Worm (Caenorhabditis elegans) whole organism, late embryonic: Measurements from ENCODE around the gene dpy-17.
A peak's percentile ranks its signal among the peaks of the same experiment; 100 is the strongest.

Experiments
- C08G9.2 ChIP-seq: sonication (generic microtip); optimal IDR thresholded peaks from 2 replicates; lab custom pipeline; 2016; ENCODE audit warnings: mild to moderate bottlenecking, missing genetic modification characterization, moderate library complexity, missing compliant biosample characterization
- F13H6.1 ChIP-seq: sonication (generic microtip); optimal IDR thresholded peaks from 2 replicates; lab custom pipeline; 2016; ENCODE audit warnings: missing genetic modification characterization, missing compliant biosample characterization
- K02D7.2 ChIP-seq: sonication (generic microtip); optimal IDR thresholded peaks from 2 replicates; lab custom pipeline; 2017; ENCODE audit warnings: mild to moderate bottlenecking, missing genetic modification characterization, missing compliant biosample characterization
- K09A11.1 ChIP-seq: sonication (generic microtip); optimal IDR thresholded peaks from 2 replicates; lab custom pipeline; 2017; ENCODE audit warnings: antibody characterized with exemption, mild to moderate bottlenecking, missing genetic modification characterization, missing compliant biosample characterization; ENCODE audit not compliant: insufficient read depth
- ahr-1 ChIP-seq: sonication (generic microtip); optimal IDR thresholded peaks from 2 replicates; lab custom pipeline; 2016; ENCODE audit warnings: missing genetic modification characterization, missing compliant biosample characterization
- ama-1 ChIP-seq: fragments of 150-350 bp; optimal IDR thresholded peaks from 2 replicates; lab custom pipeline; 2014
- ceh-14 ChIP-seq: sonication (generic microtip); optimal IDR thresholded peaks from 2 replicates; lab custom pipeline; 2016; ENCODE audit warnings: missing genotype, missing genetic modification characterization, missing compliant biosample characterization
- ceh-18 ChIP-seq: sonication (generic microtip); optimal IDR thresholded peaks from 2 replicates; lab custom pipeline; 2016; ENCODE audit warnings: missing genetic modification characterization, missing compliant biosample characterization
- ceh-2 ChIP-seq: sonication (generic microtip); optimal IDR thresholded peaks from 2 replicates; lab custom pipeline; 2016; ENCODE audit warnings: missing genotype, missing genetic modification characterization, missing compliant biosample characterization
- ceh-22 ChIP-seq: sonication (generic microtip); optimal IDR thresholded peaks from 2 replicates; lab custom pipeline; 2017; ENCODE audit warnings: missing biosample characterization, missing genetic modification characterization
- ceh-24 ChIP-seq: sonication (generic microtip); optimal IDR thresholded peaks from 2 replicates; lab custom pipeline; 2016; ENCODE audit warnings: mild to moderate bottlenecking, missing genetic modification characterization, missing compliant biosample characterization
- ceh-30 ChIP-seq: fragments of 150-350 bp; optimal IDR thresholded peaks from 2 replicates; lab custom pipeline; 2014; ENCODE audit warnings: missing biosample characterization, missing genetic modification characterization
- ceh-34 ChIP-seq: sonication (generic microtip); optimal IDR thresholded peaks from 2 replicates; lab custom pipeline; 2016; ENCODE audit warnings: mild to moderate bottlenecking, missing genetic modification characterization, missing compliant biosample characterization
- ceh-45 ChIP-seq: fragments of 200-800 bp; sonication (Bioruptor generic); IDR thresholded peaks from 2 replicates; pipeline ENCODE4 v1.3.6; 2022; ENCODE audit warnings: missing genetic modification reagents, missing genetic modification characterization, missing compliant biosample characterization
- ceh-48 ChIP-seq: sonication (generic microtip); optimal IDR thresholded peaks from 2 replicates; lab custom pipeline; 2016; ENCODE audit warnings: missing genetic modification characterization, inconsistent platforms, missing compliant biosample characterization
- dmd-4 ChIP-seq: sonication (generic microtip); optimal IDR thresholded peaks from 2 replicates; lab custom pipeline; 2016; ENCODE audit warnings: borderline replicate concordance, missing genetic modification characterization, missing compliant biosample characterization
- elt-4 ChIP-seq: sonication (generic microtip); optimal IDR thresholded peaks from 2 replicates; lab custom pipeline; 2016; ENCODE audit warnings: missing genetic modification characterization, missing compliant biosample characterization
- ets-4 ChIP-seq: sonication (generic microtip); optimal IDR thresholded peaks from 2 replicates; lab custom pipeline; 2016; ENCODE audit warnings: missing genetic modification characterization, missing compliant biosample characterization
- fkh-6 ChIP-seq: sonication (generic microtip); optimal IDR thresholded peaks from 2 replicates; lab custom pipeline; 2016; ENCODE audit warnings: missing genetic modification characterization, missing compliant biosample characterization
- hlh-30 ChIP-seq: sonication (generic microtip); optimal IDR thresholded peaks from 2 replicates; lab custom pipeline; 2017; ENCODE audit warnings: antibody characterized with exemption, missing genetic modification characterization, missing compliant biosample characterization; ENCODE audit not compliant: insufficient read depth
- hlh-6 ChIP-seq: sonication (generic microtip); optimal IDR thresholded peaks from 2 replicates; lab custom pipeline; 2016; ENCODE audit warnings: missing genotype, missing genetic modification characterization, missing compliant biosample characterization
- hlh-8 ChIP-seq: sonication (generic microtip); optimal IDR thresholded peaks from 2 replicates; lab custom pipeline; 2016; ENCODE audit warnings: missing genotype, missing genetic modification characterization, missing compliant biosample characterization
- lim-6 ChIP-seq: sonication (generic microtip); optimal IDR thresholded peaks from 2 replicates; lab custom pipeline; 2016; ENCODE audit warnings: missing genetic modification characterization, missing compliant biosample characterization
- lin-11 ChIP-seq: fragments of 200-800 bp; sonication (Bioruptor generic); optimal IDR thresholded peaks from 2 replicates; lab custom pipeline; 2018; ENCODE audit warnings: mild to moderate bottlenecking, missing genetic modification characterization, missing compliant biosample characterization
- madf-2 ChIP-seq: sonication (generic microtip); optimal IDR thresholded peaks from 2 replicates; lab custom pipeline; 2017; ENCODE audit warnings: missing genetic modification characterization, missing compliant biosample characterization
- mec-3 ChIP-seq: sonication (generic microtip); optimal IDR thresholded peaks from 2 replicates; lab custom pipeline; 2016; ENCODE audit warnings: borderline replicate concordance, missing genetic modification characterization, missing compliant biosample characterization
- nhr-232 ChIP-seq: sonication (generic microtip); optimal IDR thresholded peaks from 2 replicates; lab custom pipeline; 2016; ENCODE audit warnings: missing genetic modification characterization, missing compliant biosample characterization
- npax-4 ChIP-seq: sonication (generic microtip); optimal IDR thresholded peaks from 2 replicates; lab custom pipeline; 2016; ENCODE audit warnings: missing genetic modification characterization, missing compliant biosample characterization
- pag-3 ChIP-seq: sonication (generic microtip); optimal IDR thresholded peaks from 2 replicates; lab custom pipeline; 2016; ENCODE audit warnings: missing compliant biosample characterization, missing genetic modification characterization, borderline replicate concordance
- pax-1 ChIP-seq: fragments of 150-350 bp; optimal IDR thresholded peaks from 2 replicates; lab custom pipeline; 2014; ENCODE audit warnings: missing biosample characterization, missing genetic modification characterization
- pha-2 ChIP-seq: sonication (generic microtip); optimal IDR thresholded peaks from 2 replicates; lab custom pipeline; 2017; ENCODE audit warnings: mild to moderate bottlenecking, missing genetic modification characterization, missing compliant biosample characterization
- pha-4 ChIP-seq: fragments of 150-350 bp; optimal IDR thresholded peaks from 2 replicates; lab custom pipeline; 2018; ENCODE audit warnings: missing biosample characterization, missing genetic modification reagents, missing genetic modification characterization
- pqm-1 ChIP-seq: sonication (generic microtip); optimal IDR thresholded peaks from 2 replicates; lab custom pipeline; 2016; ENCODE audit warnings: missing genetic modification characterization, missing compliant biosample characterization
- pros-1 ChIP-seq: fragments of 150-350 bp; optimal IDR thresholded peaks from 2 replicates; lab custom pipeline; 2014; ENCODE audit warnings: missing biosample characterization, missing genetic modification reagents, missing genetic modification characterization
- ref-2 ChIP-seq: sonication (generic microtip); optimal IDR thresholded peaks from 2 replicates; lab custom pipeline; 2016; ENCODE audit warnings: missing genetic modification characterization, missing compliant biosample characterization
- rnt-1 ChIP-seq: sonication (generic microtip); optimal IDR thresholded peaks from 2 replicates; lab custom pipeline; 2016; ENCODE audit warnings: missing genetic modification characterization, missing compliant biosample characterization
- syd-9 ChIP-seq: sonication (generic microtip); optimal IDR thresholded peaks from 2 replicates; lab custom pipeline; 2016; ENCODE audit warnings: mild to moderate bottlenecking, missing genetic modification characterization, moderate library complexity, missing compliant biosample characterization
- tbx-2 ChIP-seq: sonication (generic microtip); optimal IDR thresholded peaks from 2 replicates; lab custom pipeline; 2016; ENCODE audit warnings: missing genetic modification characterization, missing compliant biosample characterization
- tbx-7 ChIP-seq: sonication (generic microtip); optimal IDR thresholded peaks from 2 replicates; lab custom pipeline; 2016; ENCODE audit warnings: missing genotype, missing genetic modification characterization, missing compliant biosample characterization
- ttx-3 ChIP-seq: sonication (generic microtip); optimal IDR thresholded peaks from 2 replicates; lab custom pipeline; 2016; ENCODE audit warnings: missing genetic modification reagents, missing genetic modification characterization, missing compliant biosample characterization
- unc-3 ChIP-seq, 2 experiments: fragments of 200-800 bp in 1 of 2; sonication (Bioruptor generic) in 1 of 2; sonication (generic microtip) in 1 of 2; conservative IDR thresholded peaks in 1 of 2; optimal IDR thresholded peaks in 1 of 2; 2 replicates each; pipeline versions ENCODE4 v1.3.6 to Lab custom; 2016 to 2022; ENCODE audit warnings: missing compliant biosample characterization in 2 of 2, missing genetic modification characterization in 2 of 2, missing genetic modification reagents in 1 of 2
- unc-42 ChIP-seq: sonication (generic microtip); optimal IDR thresholded peaks from 2 replicates; lab custom pipeline; 2016; ENCODE audit warnings: missing genotype, missing genetic modification characterization, missing compliant biosample characterization
- unc-55 ChIP-seq: sonication (generic microtip); optimal IDR thresholded peaks from 2 replicates; lab custom pipeline; 2017; ENCODE audit warnings: missing biosample characterization, missing genetic modification reagents, missing genetic modification characterization
- unc-86 ChIP-seq: sonication (generic microtip); optimal IDR thresholded peaks from 2 replicates; lab custom pipeline; 2016; ENCODE audit warnings: missing genetic modification characterization, missing compliant biosample characterization
- ztf-16 ChIP-seq: sonication (generic microtip); optimal IDR thresholded peaks from 2 replicates; lab custom pipeline; 2017; ENCODE audit warnings: missing genetic modification characterization, missing compliant biosample characterization

dpy-17 gene

DNA sequence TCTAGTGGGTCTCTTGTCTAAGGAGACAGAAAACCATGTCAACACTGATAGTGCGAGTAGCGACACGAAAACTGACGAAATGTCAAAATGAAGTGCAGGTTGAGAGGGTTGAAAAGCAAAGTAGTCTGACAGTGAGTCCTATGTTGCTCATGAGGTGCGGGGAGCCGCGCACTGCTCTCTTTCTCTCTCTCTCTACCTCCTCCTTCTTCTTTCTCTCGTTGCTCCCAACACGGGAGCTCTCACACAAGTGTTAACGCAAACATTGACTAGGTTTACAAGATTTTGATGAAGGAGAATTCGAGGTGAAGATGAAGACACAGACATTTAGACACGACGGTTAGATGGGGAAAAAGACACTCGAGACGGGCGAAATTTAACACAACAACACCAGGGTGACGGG lies 22.1 kb downstream of the dpy-17 start:
- TF ChIP-seq lin-11 (tag; lab: Kevin White, UChicago) = no peak
- TF ChIP-seq unc-86 (tag; lab: Kevin White, UChicago) = no peak
- peak; percentile 6 for TF ChIP-seq F13H6.1 (tag; lab: Kevin White, UChicago)
- TF ChIP-seq tbx-2 (tag; lab: Kevin White, UChicago) = peak; percentile 97
- TF ChIP-seq unc-3 (GFP tag; conservative IDR thresholded peaks at IDR 0.05; lab: Robert Waterston, UW) = no peak
- no peak for TF ChIP-seq unc-3 (tag; optimal IDR thresholded peaks at IDR 0.05; lab: Kevin White, UChicago)
- no peak for TF ChIP-seq ztf-16
- TF ChIP-seq ceh-18 (tag; lab: Kevin White, UChicago) = peak; percentile 61
- no peak for TF ChIP-seq ceh-48 (tag; lab: Kevin White, UChicago)
- no peak for TF ChIP-seq lim-6 (tag; lab: Kevin White, UChicago)
- peak; percentile 20 for TF ChIP-seq ceh-22 (tag; lab: Kevin White, UChicago)
- no peak for TF ChIP-seq nhr-232
- TF ChIP-seq ets-4 (tag; lab: Kevin White, UChicago) = peak; percentile 43
- TF ChIP-seq, all 69 proteins: peak for 5

DNA sequence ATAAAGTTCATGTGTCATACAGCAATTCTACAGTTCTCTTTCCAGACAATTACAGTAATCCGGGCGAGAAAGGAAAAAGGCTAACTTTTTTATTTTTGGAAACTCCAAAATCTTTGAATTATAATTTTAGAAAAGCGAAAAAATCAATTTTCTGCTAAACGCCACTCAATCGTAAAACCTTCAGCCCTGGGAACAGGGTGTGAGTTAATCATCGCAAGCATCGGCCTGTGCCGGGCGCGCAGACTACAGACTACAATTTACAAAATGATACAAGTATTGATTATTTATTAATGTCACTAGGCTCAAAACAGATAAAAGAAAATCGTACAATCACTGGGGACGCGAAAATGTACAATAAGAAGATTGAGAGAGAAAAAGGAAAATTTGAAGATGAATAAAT lies 23.5 kb downstream of the dpy-17 start:
- TF ChIP-seq unc-55 (GFP tag; lab: Kevin White, UChicago) = no peak
- TF ChIP-seq ceh-14 = no peak
- TF ChIP-seq tbx-2 (tag; lab: Kevin White, UChicago) = peak; percentile 2
- no peak for TF ChIP-seq mec-3 (tag; lab: Kevin White, UChicago)

DNA sequence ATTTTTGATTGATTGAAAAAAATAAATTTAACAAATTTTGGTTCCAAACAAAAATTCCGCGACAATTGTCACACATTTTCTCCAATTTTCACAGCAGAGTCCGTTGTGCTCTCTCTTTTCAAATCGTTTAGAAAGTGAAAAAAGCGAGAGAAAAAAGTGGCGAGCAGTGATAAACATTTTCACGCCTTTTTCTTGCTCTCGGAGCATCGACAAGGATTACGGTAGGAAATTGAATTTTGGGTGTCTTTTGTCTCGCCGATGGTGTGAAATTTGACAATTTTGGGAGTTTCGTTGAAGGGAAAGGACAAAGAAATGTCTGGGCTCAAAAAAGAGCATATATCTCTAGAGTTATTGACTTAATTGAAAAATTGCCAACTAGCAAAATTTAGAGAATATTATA lies 27.4 kb downstream of the dpy-17 start:
- TF ChIP-seq ceh-30 (tag; lab: Kevin White, UChicago) (no peak), tbx-2 (tag; lab: Kevin White, UChicago) (peak; percentile 88)

DNA sequence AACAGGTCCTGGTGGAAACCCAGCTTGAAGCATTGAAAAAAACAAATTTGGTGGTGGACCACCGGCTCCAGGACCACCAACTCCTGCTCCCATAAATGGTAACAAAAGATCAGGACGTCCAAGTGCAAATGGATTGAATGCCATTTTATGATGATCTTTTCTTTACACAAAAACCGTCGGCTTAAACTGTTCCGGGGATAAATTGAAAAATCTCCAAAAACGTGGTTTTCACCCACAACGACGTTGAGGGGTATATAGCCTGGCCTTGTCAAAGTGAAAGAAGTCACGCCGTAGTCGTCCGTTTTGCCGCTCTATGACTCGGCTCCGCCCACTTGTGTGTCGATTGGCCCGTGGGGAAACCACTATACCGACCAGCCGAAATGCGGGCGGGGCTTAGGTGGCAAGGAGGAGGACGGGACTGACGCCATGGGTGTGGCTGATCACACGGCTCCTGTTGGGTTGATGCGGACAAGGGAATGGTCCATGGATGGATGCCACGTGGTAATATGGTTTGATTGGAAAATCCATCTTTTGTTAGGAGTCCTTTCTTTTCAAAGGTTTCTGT lies 29.0 kb downstream of the dpy-17 start, which contains the start of gene tbx-2:
Gene tbx-2, minus strand, starts transcription at position 264 of the 565 bp plus-strand sequence.
- peak; percentile 38 for TF ChIP-seq ets-4 (tag; lab: Kevin White, UChicago)
- peak; percentile 99 for TF ChIP-seq tbx-2 (tag; lab: Kevin White, UChicago)
- TF ChIP-seq ama-1 (lab: Kevin White, UChicago) = no peak
- no peak for TF ChIP-seq pqm-1 (tag; lab: Kevin White, UChicago)
- TF ChIP-seq madf-2 = no peak
- TF ChIP-seq pag-3 (tag; lab: Kevin White, UChicago) = no peak
- no peak for TF ChIP-seq ahr-1 (tag; lab: Kevin White, UChicago)
- TF ChIP-seq C08G9.2 (tag; lab: Kevin White, UChicago) = no peak
- TF ChIP-seq unc-55 (GFP tag; lab: Kevin White, UChicago) = no peak
- TF ChIP-seq pha-4 = no peak
- no peak for TF ChIP-seq npax-4
- peak; percentile 44 for TF ChIP-seq ceh-34 (tag; lab: Kevin White, UChicago)
- no peak for TF ChIP-seq ceh-14
- TF ChIP-seq ceh-45 = no peak
- TF ChIP-seq ceh-24 (tag; lab: Kevin White, UChicago) = no peak
- no peak for TF ChIP-seq unc-42 (tag; lab: Kevin White, UChicago)
- no peak for TF ChIP-seq ztf-16
- TF ChIP-seq ref-2 = peak; percentile 48
- no peak for TF ChIP-seq elt-4 (tag; lab: Kevin White, UChicago)
- no peak for TF ChIP-seq ceh-30 (tag; lab: Kevin White, UChicago)
- no peak for TF ChIP-seq pros-1
- no peak for TF ChIP-seq hlh-8 (tag; lab: Kevin White, UChicago)
- TF ChIP-seq rnt-1 = no peak
- peak; percentile 5 for TF ChIP-seq hlh-30 (tag; lab: Kevin White, UChicago)
- no peak for TF ChIP-seq ceh-2
- TF ChIP-seq lin-11 (tag; lab: Kevin White, UChicago) = no peak
- no peak for TF ChIP-seq dmd-4 (tag; lab: Kevin White, UChicago)
- no peak for TF ChIP-seq lim-6 (tag; lab: Kevin White, UChicago)
- no peak for TF ChIP-seq K02D7.2
- no peak for TF ChIP-seq ttx-3
- TF ChIP-seq ceh-18 (tag; lab: Kevin White, UChicago) = peak; percentile 14
- no peak for TF ChIP-seq pha-2 (tag; lab: Kevin White, UChicago)
- TF ChIP-seq K09A11.1 (tag; lab: Kevin White, UChicago) = no peak
- TF ChIP-seq hlh-6 (tag; lab: Kevin White, UChicago) = peak; percentile 46
- peak; percentile 11 for TF ChIP-seq fkh-6 (tag; lab: Kevin White, UChicago)
- TF ChIP-seq syd-9 = peak; percentile 8
- no peak for TF ChIP-seq tbx-7
- TF ChIP-seq pax-1 (tag; lab: Kevin White, UChicago) = no peak
